Worm (Caenorhabditis elegans): Measurements from ENCODE around the gene C29F5.8.

The C29F5.8 gene

DNA sequence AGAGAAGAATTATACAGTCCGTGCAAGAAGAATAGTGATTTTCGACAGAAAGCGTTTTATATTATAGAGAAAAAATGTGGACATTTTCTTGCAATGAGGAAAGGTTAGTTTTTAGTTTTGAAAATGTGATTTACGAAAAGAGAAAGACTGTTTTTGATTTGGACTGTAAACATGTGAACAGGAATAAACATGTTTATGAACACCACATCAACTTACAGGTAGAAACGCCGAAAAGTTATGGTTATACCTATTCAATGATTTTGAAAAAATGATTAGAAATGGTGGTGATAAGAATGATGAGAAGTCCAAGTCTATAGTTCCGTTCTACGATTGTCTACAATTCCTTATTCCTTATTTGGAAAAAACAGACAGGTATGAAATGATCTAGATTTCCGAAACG lies 38.3 kb downstream of the C29F5.8 start:
- no peak for TF ChIP-seq pes-1 (GFP tag; IDR thresholded peaks at IDR 0.05)

DNA sequence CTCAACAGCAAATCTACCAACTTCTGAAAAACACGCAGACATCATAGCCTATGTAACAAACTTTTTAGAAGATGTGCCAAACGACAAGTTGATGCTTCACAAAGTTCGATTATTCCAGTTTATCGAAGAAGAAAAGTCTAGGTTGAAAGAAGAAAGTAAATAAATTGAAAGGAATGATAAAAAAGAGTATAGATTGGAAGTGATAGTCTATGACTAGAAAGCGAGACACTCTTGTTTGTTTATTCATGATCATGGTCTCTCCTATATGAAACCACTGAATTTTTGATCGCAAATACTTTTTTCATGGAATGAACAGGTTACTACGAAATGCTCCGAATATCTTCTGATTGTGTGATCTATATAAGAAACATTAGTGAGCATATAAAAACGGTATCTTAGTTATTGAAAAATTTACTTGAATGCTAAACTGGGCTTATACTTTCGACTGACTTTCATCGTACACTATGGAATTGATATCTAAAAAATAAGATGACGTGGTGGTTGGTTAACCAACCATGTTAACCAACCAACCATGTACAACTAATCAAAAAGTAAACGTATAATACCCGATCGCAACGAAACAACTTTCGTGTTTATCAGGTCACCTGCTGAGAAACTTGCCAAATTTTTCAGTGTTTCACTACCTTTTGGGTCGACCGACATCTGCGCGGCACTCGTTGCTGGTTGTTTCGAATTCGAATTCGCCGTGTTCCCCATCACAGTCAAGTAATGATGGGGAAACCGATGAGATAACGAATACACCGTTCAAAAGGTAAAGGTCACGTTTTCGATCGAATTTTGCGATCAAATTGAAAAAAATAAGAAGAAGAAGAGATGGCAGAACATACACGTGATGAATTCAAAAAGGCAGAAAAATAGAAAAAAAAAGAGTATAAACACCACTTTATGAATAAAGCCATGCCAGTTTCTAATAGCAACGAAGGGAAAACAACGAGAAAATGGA lies 39.3 kb downstream of the C29F5.8 start, which contains the start of gene C32D5.8:
TSS of gene C32D5.8 (minus strand) at position 770 of the 964 bp plus-strand sequence.
- TF ChIP-seq ama-1 (optimal IDR thresholded peaks at IDR 0.05): no peak
- no peak for TF ChIP-seq hnd-1 (tag; optimal IDR thresholded peaks at IDR 0.05)
- TF ChIP-seq flt-1 (GFP tag; IDR thresholded peaks at IDR 0.05): no peak
- no peak for TF ChIP-seq B0310.2 (tag; optimal IDR thresholded peaks at IDR 0.05)
- TF ChIP-seq tra-4 (tag; optimal IDR thresholded peaks at IDR 0.05): no peak
- no peak for TF ChIP-seq pes-1 (GFP tag; IDR thresholded peaks at IDR 0.05)
- no peak for TF ChIP-seq ets-7 (tag; optimal IDR thresholded peaks at IDR 0.05)

DNA sequence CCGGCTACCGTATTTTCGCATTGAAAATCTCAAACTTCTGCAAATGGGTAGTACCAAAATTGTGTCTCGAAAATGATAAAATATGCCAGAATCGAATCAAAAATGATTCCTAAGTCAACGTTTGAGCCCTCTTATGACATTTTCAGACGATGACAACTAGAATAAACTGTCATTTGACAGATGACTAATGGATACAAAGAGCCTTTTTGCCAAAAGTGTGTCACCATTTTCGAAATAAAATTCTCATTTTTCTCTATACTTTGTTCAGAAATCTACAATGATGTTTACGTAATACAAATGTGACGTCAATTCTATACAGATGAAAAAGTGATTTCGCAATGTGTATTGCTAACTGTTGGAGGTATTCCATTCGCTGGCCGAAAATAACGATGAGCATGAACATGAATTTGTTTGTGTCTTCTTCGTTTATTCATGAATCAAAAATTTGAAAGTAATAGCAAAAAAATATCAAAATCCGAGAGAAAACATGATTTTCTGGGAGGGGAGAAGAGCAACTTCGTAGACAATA lies 40.4 kb downstream of the C29F5.8 start:
- TF ChIP-seq ets-7 (tag; optimal IDR thresholded peaks at IDR 0.05): no peak
- TF ChIP-seq hnd-1 (tag; optimal IDR thresholded peaks at IDR 0.05): no peak
- TF ChIP-seq scrt-1 (GFP tag; IDR thresholded peaks at IDR 0.05): no peak
- peak; percentile 18 for TF ChIP-seq hmbx-1 (tag; optimal IDR thresholded peaks at IDR 0.05)
- no peak for TF ChIP-seq ceh-13 (GFP tag; optimal IDR thresholded peaks at IDR 0.05)
- no peak for TF ChIP-seq ama-1 (optimal IDR thresholded peaks at IDR 0.05)
- TF ChIP-seq F13C5.2 (tag; optimal IDR thresholded peaks at IDR 0.05): no peak
- TF ChIP-seq aly-1 (tag; optimal IDR thresholded peaks at IDR 0.05): no peak
- no peak for TF ChIP-seq hmg-4 (GFP tag; optimal IDR thresholded peaks at IDR 0.05)
- TF ChIP-seq sea-1 (GFP tag; conservative IDR thresholded peaks at IDR 0.05): no peak
- TF ChIP-seq ceh-36 (tag; optimal IDR thresholded peaks at IDR 0.05): peak; percentile 19

DNA sequence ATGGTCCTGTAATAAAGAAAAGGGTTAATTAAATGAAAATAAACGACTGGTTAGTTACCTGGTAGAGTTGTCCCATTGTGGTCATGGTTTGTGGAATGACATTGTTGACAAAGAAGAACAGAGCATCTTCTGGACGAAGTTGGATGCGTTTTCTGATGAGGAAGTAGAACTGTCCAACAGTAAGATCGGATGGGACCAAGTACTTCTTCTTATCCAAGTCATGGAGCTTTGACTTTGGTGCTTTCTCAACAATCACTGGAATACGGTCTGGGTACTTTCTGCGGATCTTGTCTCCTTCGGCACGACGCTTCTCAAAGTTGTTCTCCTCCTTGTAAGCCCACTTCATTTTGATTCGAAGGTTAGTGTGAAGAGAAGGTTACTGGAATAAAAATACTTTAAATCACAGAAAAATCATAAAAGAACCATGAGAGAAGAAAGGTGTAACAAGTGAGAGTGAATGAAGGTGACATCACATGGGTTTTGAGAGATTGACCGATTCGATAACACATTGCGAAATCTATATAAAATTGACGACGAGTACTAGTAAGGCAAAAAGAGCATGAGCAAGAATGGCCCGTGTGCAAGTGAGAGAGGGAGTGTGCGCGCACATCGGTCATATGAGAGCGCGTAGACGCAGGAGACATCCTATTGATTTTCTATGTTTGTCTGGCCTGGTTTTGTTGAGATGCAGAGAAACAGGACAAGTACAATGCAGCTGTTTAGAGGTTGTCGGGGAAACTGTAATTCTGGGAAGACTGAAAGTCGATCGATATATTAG lies 41.3 kb downstream of the C29F5.8 start, which contains the start of gene lgg-1:
TSS of gene lgg-1 (minus strand) at position 379 of the 778 bp plus-strand sequence.
- TF ChIP-seq ceh-13 (GFP tag; optimal IDR thresholded peaks at IDR 0.05) (no peak), sea-1 (GFP tag; conservative IDR thresholded peaks at IDR 0.05) (0 out of 2 replicates have a peak, but pooled peaks have one; percentile 48), tra-4 (tag; optimal IDR thresholded peaks at IDR 0.05) (no peak), flt-1 (GFP tag; IDR thresholded peaks at IDR 0.05) (no peak), F13C5.2 (tag; optimal IDR thresholded peaks at IDR 0.05) (peak; percentile 20), ceh-36 (tag; optimal IDR thresholded peaks at IDR 0.05) (no peak), B0310.2 (tag; optimal IDR thresholded peaks at IDR 0.05) (no peak), hnd-1 (tag; optimal IDR thresholded peaks at IDR 0.05) (no peak), ama-1 (optimal IDR thresholded peaks at IDR 0.05) (peak; percentile 23), ets-7 (tag; optimal IDR thresholded peaks at IDR 0.05) (no peak)

DNA sequence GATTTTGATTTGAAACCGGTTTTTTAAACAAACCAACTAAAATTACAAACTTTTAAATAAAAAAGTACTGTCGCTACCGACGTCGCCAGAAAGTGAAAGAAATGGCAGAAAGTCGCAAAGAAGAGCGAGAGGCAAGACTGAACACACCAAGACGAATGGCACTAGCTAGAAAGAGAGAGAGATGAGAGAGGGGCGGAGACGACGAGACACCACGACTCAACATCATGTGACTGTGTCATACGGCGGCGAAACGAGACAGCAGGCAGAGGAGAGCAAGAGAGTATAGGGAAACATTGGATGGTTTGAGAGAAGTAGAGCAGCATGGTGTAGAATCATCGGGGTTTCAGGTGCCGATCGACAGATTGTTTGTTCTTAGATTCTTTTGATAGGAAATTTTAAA lies 42.1 kb downstream of the C29F5.8 start:
- TF ChIP-seq ceh-13 (GFP tag; optimal IDR thresholded peaks at IDR 0.05) (no peak), sea-1 (GFP tag; conservative IDR thresholded peaks at IDR 0.05) (no peak), ets-7 (tag; optimal IDR thresholded peaks at IDR 0.05) (no peak), hmg-4 (GFP tag; optimal IDR thresholded peaks at IDR 0.05) (peak; percentile 34), ceh-36 (tag; optimal IDR thresholded peaks at IDR 0.05) (peak; percentile 35), pes-1 (GFP tag; IDR thresholded peaks at IDR 0.05) (0 out of 2 replicates have a peak, but pooled peaks have one; percentile 8), aly-1 (tag; optimal IDR thresholded peaks at IDR 0.05) (peak; percentile 9), flt-1 (GFP tag; IDR thresholded peaks at IDR 0.05) (0 out of 2 replicates have a peak, but pooled peaks have one; percentile 51), hnd-1 (tag; optimal IDR thresholded peaks at IDR 0.05) (peak; percentile 6), hmbx-1 (tag; optimal IDR thresholded peaks at IDR 0.05) (no peak)

DNA sequence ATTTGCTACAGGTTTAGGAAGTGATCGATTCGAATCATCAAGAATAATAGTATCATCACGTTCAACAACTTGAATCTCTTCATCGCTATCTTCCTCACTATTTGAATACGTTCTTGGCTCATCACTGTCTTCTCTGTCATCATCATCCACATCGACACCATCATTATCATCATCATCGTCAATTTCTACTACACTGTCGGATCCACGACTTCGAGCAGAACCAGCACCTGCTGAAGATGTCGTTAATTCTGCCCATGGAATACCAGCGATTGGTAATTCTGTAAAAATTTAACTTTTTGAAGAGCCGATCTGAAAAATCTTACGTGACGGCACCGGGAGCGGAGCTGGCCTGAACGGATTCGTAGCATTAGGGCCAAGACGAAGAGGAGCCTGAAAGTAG lies 43.7 kb downstream of the C29F5.8 start:
- no peak for TF ChIP-seq tbx-11 (GFP tag; IDR thresholded peaks at IDR 0.05)
- TF ChIP-seq sea-1 (GFP tag; conservative IDR thresholded peaks at IDR 0.05): no peak
- TF ChIP-seq ets-7 (tag; optimal IDR thresholded peaks at IDR 0.05): no peak
- TF ChIP-seq F13C5.2 (tag; optimal IDR thresholded peaks at IDR 0.05): no peak
- TF ChIP-seq hmg-4 (GFP tag; optimal IDR thresholded peaks at IDR 0.05): no peak
- no peak for TF ChIP-seq flt-1 (GFP tag; IDR thresholded peaks at IDR 0.05)
- no peak for TF ChIP-seq scrt-1 (GFP tag; IDR thresholded peaks at IDR 0.05)
- no peak for TF ChIP-seq tbx-37 (GFP tag; conservative IDR thresholded peaks at IDR 0.05)
- no peak for TF ChIP-seq ama-1 (optimal IDR thresholded peaks at IDR 0.05)
- no peak for TF ChIP-seq hmbx-1 (tag; optimal IDR thresholded peaks at IDR 0.05)
- TF ChIP-seq pes-1 (GFP tag; IDR thresholded peaks at IDR 0.05): no peak
- TF ChIP-seq tra-4 (tag; optimal IDR thresholded peaks at IDR 0.05): no peak
- TF ChIP-seq ceh-13 (GFP tag; optimal IDR thresholded peaks at IDR 0.05): no peak
- TF ChIP-seq aly-1 (tag; optimal IDR thresholded peaks at IDR 0.05): no peak
- TF ChIP-seq B0310.2 (tag; optimal IDR thresholded peaks at IDR 0.05): no peak
- no peak for TF ChIP-seq hnd-1 (tag; optimal IDR thresholded peaks at IDR 0.05)
- TF ChIP-seq ceh-36 (tag; optimal IDR thresholded peaks at IDR 0.05): no peak

DNA sequence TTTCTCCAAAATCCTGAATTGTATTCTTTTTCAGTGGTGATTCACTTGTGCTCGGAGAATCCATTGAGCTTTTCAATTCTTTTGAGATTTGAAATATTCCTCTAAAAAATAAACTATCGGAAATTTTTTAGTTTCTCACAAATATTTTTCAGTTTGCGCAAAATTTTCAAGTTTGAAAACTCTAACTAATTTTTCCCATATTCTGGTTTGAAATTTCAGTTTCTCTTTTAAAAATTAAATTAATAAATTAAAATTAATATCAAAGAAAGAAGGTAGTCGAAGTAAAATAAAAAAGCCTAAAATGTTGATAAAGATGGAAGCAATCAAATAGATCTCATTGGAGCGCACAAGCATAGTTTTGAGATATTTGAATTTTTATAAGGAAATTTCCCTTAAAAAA lies 45.7 kb downstream of the C29F5.8 start, which contains the start of gene C32D5.10:
TSS of gene C32D5.10 (minus strand) at position 101 of the 400 bp plus-strand sequence.
- TF ChIP-seq ceh-13 (GFP tag; optimal IDR thresholded peaks at IDR 0.05): no peak
- TF ChIP-seq sea-1 (GFP tag; conservative IDR thresholded peaks at IDR 0.05): no peak
- no peak for TF ChIP-seq scrt-1 (GFP tag; IDR thresholded peaks at IDR 0.05)
- no peak for TF ChIP-seq ama-1 (optimal IDR thresholded peaks at IDR 0.05)

Measured in whole organism, early embryonic.